Worm (Caenorhabditis elegans): ENCODE data around the gene lro-1.

Gene lro-1

DNA sequence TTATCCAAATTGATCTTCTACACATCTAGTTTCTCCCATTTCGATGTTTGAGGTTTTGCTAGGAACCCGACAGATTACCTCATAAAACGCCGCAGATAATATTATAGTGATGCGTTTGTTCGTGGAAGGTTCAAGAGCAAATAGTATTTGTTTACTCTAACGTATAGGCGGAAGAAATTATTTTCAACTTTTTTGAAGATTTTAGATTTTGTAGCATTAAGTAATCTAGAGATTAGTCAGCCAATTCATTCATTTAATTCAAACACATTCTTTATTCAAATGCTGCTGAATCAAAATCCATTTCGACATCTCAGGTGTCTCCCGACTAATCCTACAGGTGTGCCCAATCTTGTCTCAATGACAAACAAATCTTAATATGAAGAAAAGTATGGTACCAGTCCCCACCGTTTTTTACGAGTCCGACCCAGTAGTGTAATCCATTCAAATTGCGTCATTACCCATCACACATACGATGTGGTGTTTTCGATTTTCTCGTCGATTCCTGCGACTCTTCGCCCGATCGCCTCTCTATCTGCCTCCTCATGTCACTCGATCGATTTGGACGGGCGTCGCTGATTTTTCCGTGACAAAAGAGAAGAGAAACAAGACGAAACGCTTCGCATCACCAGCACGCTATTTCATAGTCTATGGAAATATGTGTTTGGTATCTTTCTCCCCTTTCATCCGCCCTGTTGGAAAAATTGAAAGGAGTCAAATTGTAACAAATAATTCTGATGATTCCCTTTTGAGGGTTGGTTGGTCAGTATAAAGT is 17.8 kb upstream of the lro-1 start:
- TF ChIP-seq tab-1 (GFP tag; IDR thresholded peaks at IDR 0.05) (peak; percentile 47; the same call in 1 of the 2 replicates), cog-1 (tag; optimal IDR thresholded peaks at IDR 0.05) (peak; percentile 16), T22C8.4 (GFP tag; IDR thresholded peaks at IDR 0.05) (peak; percentile 31; the same call in 1 of the 2 replicates), flt-1 (GFP tag; IDR thresholded peaks at IDR 0.05) (peak; percentile 53; the same call in 1 of the 2 replicates), ztf-23 (GFP tag; IDR thresholded peaks at IDR 0.05) (no peak), ztf-29 (GFP tag; IDR thresholded peaks at IDR 0.05) (no peak), klf-2 (GFP tag; conservative IDR thresholded peaks at IDR 0.05) (no peak)

DNA sequence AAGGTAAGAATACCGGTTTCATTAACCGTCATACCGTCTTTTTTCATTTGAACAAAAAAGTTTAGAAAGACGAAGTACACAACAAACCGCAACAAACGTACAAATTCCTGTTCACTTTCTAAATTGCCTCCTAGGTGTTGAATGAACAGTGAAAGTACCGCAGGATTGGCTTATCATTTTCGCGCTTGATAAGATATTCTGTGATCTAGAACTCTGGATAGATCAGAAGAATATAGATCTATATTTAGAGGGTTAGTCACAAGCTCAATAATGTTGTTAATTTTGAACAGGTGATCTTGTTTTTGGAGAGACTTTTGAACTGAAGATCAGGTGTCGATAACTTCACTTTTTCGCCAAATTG is 17.2 kb upstream of the lro-1 start:
- no peak for TF ChIP-seq ztf-23 (GFP tag; IDR thresholded peaks at IDR 0.05)
- TF ChIP-seq flt-1 (GFP tag; IDR thresholded peaks at IDR 0.05), result no peak
- no peak for TF ChIP-seq med-1 (GFP tag; optimal IDR thresholded peaks at IDR 0.05; ENCODE audit: insufficient read depth)
- no peak for TF ChIP-seq ztf-29 (GFP tag; IDR thresholded peaks at IDR 0.05)
- no peak for TF ChIP-seq cog-1 (tag; optimal IDR thresholded peaks at IDR 0.05)
- no peak for TF ChIP-seq klf-2 (GFP tag; conservative IDR thresholded peaks at IDR 0.05)
- TF ChIP-seq T22C8.4 (GFP tag; IDR thresholded peaks at IDR 0.05), result no peak
- no peak for TF ChIP-seq ref-1 (GFP tag; conservative IDR thresholded peaks at IDR 0.05)
- no peak for TF ChIP-seq tab-1 (GFP tag; IDR thresholded peaks at IDR 0.05)

ce11 chrX:6255561-6255960 is 16.3 kb upstream of the lro-1 start:
- TF ChIP-seq T22C8.4 (GFP tag; IDR thresholded peaks at IDR 0.05), result no peak
- 0 out of 2 replicates have a peak, but pooled peaks have one; percentile 60 for TF ChIP-seq flt-1 (GFP tag; IDR thresholded peaks at IDR 0.05)

- TF ChIP-seq ztf-23 (GFP tag; IDR thresholded peaks at IDR 0.05), result no peak
- no peak for TF ChIP-seq T22C8.4 (GFP tag; IDR thresholded peaks at IDR 0.05)
- TF ChIP-seq flt-1 (GFP tag; IDR thresholded peaks at IDR 0.05), result no peak
Observed at ce11 chrX:6256430-6256829, 15.5 kb upstream of the lro-1 start.

- no peak for TF ChIP-seq tab-1 (GFP tag; IDR thresholded peaks at IDR 0.05)
- TF ChIP-seq flt-1 (GFP tag; IDR thresholded peaks at IDR 0.05), result no peak
- TF ChIP-seq med-1 (GFP tag; optimal IDR thresholded peaks at IDR 0.05; ENCODE audit: insufficient read depth), result no peak
- no peak for TF ChIP-seq cog-1 (tag; optimal IDR thresholded peaks at IDR 0.05)
- TF ChIP-seq T22C8.4 (GFP tag; IDR thresholded peaks at IDR 0.05), result no peak
- TF ChIP-seq klf-2 (GFP tag; conservative IDR thresholded peaks at IDR 0.05), result no peak
- no peak for TF ChIP-seq ztf-23 (GFP tag; IDR thresholded peaks at IDR 0.05)
- TF ChIP-seq ref-1 (GFP tag; conservative IDR thresholded peaks at IDR 0.05), result no peak
- TF ChIP-seq ztf-29 (GFP tag; IDR thresholded peaks at IDR 0.05), result no peak
Observed at ce11 chrX:6256969-6257368, 14.9 kb upstream of the lro-1 start.

DNA sequence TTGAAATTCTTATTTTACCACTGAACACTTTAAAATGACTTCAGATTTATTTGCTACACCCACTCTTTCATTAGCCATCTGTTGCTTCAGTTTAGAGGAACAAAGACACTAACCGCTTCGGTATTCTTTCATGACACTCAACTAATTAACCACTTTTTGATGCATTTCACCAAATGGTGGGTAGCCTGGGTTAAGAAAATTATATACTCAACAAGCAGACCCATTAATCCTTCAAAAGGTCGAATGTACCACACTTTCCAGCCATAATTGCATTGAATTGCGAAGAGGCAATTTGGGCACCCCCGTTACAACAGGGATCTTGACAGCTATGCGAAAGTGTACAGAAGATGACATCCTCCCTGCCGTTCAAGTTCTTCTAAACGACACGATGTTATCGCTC is 13.5 kb upstream of the lro-1 start:
- TF ChIP-seq cog-1 (tag; optimal IDR thresholded peaks at IDR 0.05), result no peak
- no peak for TF ChIP-seq klf-2 (GFP tag; conservative IDR thresholded peaks at IDR 0.05)
- TF ChIP-seq ztf-23 (GFP tag; IDR thresholded peaks at IDR 0.05), result no peak
- TF ChIP-seq med-1 (GFP tag; optimal IDR thresholded peaks at IDR 0.05; ENCODE audit: insufficient read depth), result no peak
- no peak for TF ChIP-seq ref-1 (GFP tag; conservative IDR thresholded peaks at IDR 0.05)
- 0 out of 2 replicates have a peak, but pooled peaks have one; percentile 25 for TF ChIP-seq ztf-29 (GFP tag; IDR thresholded peaks at IDR 0.05)
- no peak for TF ChIP-seq T22C8.4 (GFP tag; IDR thresholded peaks at IDR 0.05)

- TF ChIP-seq klf-2 (GFP tag; conservative IDR thresholded peaks at IDR 0.05), result no peak
Observed at ce11 chrX:6259081-6259480, 12.8 kb upstream of the lro-1 start.

DNA sequence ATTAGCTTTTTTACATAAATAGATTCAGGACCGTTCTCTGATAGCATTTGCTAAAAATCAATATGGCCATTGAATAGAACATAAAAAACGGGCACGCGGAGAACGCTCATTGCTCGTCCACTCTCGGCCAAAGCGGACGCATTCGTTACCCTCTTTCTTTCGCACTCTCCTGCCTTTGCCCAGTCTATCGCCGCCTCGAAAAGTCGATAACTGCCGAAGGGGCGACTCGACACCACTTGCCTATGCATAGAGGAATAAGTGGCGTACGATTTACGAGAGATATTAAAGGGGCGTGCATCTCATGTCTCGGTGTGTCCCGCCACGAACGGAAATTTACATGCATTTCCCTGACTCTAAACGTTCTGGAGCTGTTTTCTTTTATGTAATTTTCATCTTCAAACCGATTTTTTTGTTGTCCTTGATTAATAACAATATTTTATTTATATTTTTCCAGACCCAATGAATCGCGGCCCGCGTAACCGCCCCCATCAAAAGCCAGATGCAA is 8.6 kb upstream of the lro-1 start, which contains the start of gene W05H9.4:
Gene W05H9.4, plus strand, starts transcription at position 455 of the 505 bp plus-strand sequence.
- TF ChIP-seq klf-2 (GFP tag; conservative IDR thresholded peaks at IDR 0.05) (no peak), ztf-29 (GFP tag; IDR thresholded peaks at IDR 0.05) (no peak), ref-1 (GFP tag; conservative IDR thresholded peaks at IDR 0.05) (no peak), med-1 (GFP tag; optimal IDR thresholded peaks at IDR 0.05; ENCODE audit: insufficient read depth) (no peak), tab-1 (GFP tag; IDR thresholded peaks at IDR 0.05) (no peak; the same call in 1 of the 2 replicates), cog-1 (tag; optimal IDR thresholded peaks at IDR 0.05) (peak; percentile 65), T22C8.4 (GFP tag; IDR thresholded peaks at IDR 0.05) (peak; percentile 84), flt-1 (GFP tag; IDR thresholded peaks at IDR 0.05) (no peak), ztf-23 (GFP tag; IDR thresholded peaks at IDR 0.05) (no peak)

DNA sequence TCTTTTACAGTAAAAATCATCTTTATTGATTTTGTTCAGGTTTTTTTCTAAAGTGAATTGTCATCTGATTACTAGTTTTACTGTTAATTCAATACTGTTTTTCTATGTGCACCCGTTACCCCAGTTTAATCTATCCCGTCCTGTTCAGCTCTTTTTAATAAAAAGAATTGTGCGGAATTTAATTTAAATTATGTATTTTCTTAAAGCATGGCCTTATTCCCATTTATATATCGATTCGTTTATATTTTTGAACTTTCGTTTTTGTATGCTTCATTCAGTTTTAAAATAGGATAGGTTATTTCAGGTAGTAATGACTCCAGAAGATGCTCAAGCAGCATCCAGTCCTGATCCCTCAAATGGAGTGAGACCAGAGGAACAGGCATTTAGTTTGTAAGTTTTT is 5.2 kb upstream of the lro-1 start, which contains the start of gene W05H9.2:
Gene W05H9.2, plus strand, starts transcription at position 301 of the 400 bp plus-strand sequence.
- TF ChIP-seq med-1 (GFP tag; optimal IDR thresholded peaks at IDR 0.05; ENCODE audit: insufficient read depth) (no peak), ztf-29 (GFP tag; IDR thresholded peaks at IDR 0.05) (no peak), ztf-23 (GFP tag; IDR thresholded peaks at IDR 0.05) (no peak), flt-1 (GFP tag; IDR thresholded peaks at IDR 0.05) (no peak), T22C8.4 (GFP tag; IDR thresholded peaks at IDR 0.05) (no peak), klf-2 (GFP tag; conservative IDR thresholded peaks at IDR 0.05) (no peak), ref-1 (GFP tag; conservative IDR thresholded peaks at IDR 0.05) (no peak), cog-1 (tag; optimal IDR thresholded peaks at IDR 0.05) (no peak), tab-1 (GFP tag; IDR thresholded peaks at IDR 0.05) (no peak)

DNA sequence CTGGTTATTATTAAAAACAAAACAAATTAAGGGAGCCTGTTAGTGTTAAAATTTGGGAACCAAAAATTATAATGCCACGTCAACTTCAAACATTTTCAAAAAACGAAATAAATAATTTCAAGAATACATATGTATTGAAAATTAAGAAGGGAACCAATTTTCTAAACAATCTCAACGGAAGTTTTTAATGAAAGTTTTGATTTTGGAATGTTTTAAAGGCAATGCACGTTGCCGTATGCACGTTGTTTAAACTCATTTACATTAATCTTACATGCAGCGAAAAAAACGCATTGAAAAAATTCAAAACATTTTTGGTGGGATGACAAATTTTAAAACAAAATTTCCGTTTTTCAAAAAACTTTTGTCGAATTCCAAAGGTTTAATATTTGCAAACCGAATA is 1.9 kb downstream of the lro-1 start:
- TF ChIP-seq klf-2 (GFP tag; conservative IDR thresholded peaks at IDR 0.05) (no peak), ztf-29 (GFP tag; IDR thresholded peaks at IDR 0.05) (no peak), ztf-23 (GFP tag; IDR thresholded peaks at IDR 0.05) (no peak), ref-1 (GFP tag; conservative IDR thresholded peaks at IDR 0.05) (no peak), med-1 (GFP tag; optimal IDR thresholded peaks at IDR 0.05; ENCODE audit: insufficient read depth) (no peak), cog-1 (tag; optimal IDR thresholded peaks at IDR 0.05) (no peak), tab-1 (GFP tag; IDR thresholded peaks at IDR 0.05) (no peak), flt-1 (GFP tag; IDR thresholded peaks at IDR 0.05) (no peak), T22C8.4 (GFP tag; IDR thresholded peaks at IDR 0.05) (no peak)

All from whole organism, midembryonic.